Fruit fly (Drosophila melanogaster) ovary, adult (tissue): ENCODE results near the gene CG32563.
A peak's percentile ranks its signal among the peaks of the same experiment; 100 is the strongest.

Source experiments
- CG17801 ChIP-seq: fragments of 200-800 bp; optimal IDR thresholded peaks from 2 replicates; lab custom pipeline; 2019; ENCODE audit warnings: missing biosample characterization, mild to moderate bottlenecking, missing genetic modification characterization, moderate library complexity; ENCODE audit not compliant: partially characterized antibody

Gene CG32563

DNA sequence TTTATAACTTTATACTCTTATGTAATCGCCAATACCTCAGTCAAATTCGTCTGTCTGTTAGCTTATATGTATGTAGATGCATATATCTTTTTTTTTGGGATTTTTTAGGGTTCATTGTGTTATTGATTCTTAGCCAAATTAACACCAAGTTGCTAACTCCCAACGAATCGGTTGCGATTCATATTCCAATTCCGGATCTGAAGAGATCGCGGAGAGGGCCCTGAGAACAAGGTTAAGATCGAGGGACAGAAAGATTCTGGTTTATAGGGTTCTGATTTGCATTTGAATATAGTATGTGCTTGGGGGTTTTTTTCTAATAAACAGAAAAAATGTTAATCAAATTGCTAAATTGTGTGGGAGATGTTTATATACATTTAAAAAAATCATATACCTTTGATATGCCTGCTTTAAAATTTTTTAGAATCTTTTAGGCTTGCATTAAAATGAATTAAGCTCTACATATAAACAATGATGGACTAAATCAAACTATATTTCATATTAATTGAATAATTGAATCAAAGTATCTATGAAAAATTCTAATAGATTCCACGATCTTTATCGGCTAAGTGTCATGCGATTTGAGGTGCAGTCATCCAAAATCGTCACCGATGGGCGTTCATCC is at the start of gene CG32563:
Gene CG32563, plus strand, starts transcription at position 572 of the 622 bp plus-strand sequence.
- no peak for TF ChIP-seq CG17801 (GFP tag; lab: Kevin White, UChicago)

DNA sequence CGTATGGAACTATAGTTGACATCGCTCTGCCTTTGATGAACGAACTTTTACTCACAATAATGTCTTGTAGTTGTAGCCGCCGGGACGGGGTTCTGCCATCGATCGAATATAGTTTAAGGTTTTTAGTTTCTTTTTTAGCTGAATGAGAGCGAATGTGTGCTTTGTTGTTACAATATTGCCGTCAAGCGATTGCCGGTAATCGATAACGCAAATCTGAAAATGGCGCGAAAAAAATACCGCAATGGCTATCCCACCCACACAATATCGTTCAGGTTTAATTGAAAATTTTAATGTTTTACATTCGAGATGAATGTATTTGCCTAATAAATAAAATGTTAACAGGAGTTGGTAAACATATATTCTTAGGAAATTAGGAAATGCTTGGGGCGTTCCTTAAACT is 49.1 kb upstream of the CG32563 start, which contains the start of gene xmas:
Gene xmas, minus strand, starts transcription at position 191 of the 400 bp plus-strand sequence.
- TF ChIP-seq CG17801 (GFP tag; lab: Kevin White, UChicago) = no peak

DNA sequence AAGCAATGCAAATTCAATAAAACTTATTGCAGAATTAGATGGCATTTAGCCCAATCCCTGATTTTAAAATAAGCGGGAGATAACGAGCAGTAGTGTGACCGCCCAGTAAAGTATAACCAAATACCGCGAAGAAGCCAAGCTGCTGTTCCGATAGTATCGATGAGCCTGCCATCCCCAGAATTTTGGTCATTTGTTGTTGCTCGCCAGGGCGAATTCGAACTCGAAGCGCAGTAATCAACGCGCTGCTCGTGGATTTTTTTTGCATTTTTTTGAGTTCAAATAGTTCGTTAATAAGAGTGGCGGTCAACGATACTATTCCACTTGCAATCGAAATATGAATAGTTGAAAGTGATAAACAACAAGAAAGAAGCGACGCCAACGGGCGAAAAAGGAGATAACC is 48.4 kb upstream of the CG32563 start, which contains the start of gene baz:
Gene baz, plus strand, starts transcription at position 188 of the 400 bp plus-strand sequence.
- no peak for TF ChIP-seq CG17801 (GFP tag; lab: Kevin White, UChicago)

DNA sequence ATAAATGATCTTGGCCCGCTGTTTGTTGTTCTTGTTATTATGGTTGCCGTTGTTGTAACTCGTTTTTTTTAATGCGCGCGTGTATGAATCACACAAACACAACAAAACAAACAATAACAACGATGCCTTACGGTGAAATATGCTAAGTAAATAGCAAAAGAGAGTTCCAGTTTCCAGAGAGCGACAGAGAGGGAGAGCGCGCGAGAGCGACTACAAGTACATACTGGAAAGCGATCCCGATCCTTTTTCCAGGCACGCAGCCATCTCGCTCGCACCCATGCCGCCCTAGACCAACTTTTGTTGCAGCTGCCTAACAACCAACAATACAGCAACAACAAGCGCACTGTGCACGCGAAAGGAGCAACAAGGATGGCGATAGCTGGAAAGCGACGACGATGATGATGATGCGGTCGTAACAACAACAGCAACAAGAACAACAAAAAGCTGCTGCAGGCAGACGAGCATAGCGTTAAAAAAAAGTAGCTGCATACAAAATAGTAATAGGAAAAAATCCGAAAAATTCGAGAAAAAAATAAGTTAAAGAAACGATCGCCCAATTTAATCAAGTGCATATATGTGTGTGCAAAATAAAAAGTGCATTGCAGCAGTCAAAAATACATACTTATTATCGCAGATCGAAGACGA is 47.7 kb upstream of the CG32563 start:
- TF ChIP-seq CG17801 (GFP tag; lab: Kevin White, UChicago) = no peak

DNA sequence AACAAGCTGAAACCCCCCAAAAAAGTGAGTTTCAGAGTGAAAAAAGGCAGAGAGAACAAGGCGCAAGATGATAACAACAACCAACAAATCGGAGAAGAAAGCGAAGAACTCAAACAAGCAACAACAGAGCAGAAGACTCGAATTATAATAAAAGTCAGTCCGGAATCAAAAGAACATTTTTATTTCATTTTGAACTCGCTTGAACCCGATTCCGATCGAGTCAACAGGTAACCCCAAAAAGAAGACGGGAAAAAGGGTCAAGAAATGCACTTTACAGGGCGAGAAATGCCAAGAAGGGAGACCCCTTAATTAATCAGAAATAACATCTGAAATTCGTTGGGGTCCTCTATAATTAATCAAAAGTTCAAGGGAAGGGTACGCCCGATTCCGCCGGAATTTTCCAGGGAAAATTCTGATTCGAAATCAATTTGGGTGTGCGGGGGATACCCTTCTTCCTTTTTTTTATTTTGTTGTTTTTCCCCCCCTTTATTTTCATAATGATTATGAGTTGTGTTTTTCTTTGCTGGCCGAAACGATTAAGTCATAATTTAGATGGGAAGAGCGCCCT is 45.7 kb upstream of the CG32563 start:
- TF ChIP-seq CG17801 (GFP tag; lab: Kevin White, UChicago) = no peak

DNA sequence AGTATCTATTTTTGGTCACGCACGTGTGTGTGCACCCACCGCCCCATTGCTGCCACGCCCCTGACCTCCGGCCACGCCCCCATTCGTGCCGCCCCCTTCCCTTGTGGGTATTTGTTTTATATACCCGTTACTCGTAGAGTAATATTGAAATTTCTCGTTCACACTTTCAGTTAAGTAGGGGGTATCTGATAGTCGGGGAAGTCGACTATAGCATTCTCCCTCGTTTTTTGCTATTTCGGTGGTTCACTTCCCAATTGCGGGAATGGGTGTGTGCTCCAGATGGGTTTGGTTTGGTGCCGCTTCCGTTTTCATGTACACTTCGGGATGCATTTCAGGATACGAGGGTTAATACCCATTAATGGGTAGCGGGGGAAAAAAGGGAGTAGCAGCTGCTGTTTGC is 40.9 kb upstream of the CG32563 start:
- TF ChIP-seq CG17801 (GFP tag; lab: Kevin White, UChicago) = no peak

DNA sequence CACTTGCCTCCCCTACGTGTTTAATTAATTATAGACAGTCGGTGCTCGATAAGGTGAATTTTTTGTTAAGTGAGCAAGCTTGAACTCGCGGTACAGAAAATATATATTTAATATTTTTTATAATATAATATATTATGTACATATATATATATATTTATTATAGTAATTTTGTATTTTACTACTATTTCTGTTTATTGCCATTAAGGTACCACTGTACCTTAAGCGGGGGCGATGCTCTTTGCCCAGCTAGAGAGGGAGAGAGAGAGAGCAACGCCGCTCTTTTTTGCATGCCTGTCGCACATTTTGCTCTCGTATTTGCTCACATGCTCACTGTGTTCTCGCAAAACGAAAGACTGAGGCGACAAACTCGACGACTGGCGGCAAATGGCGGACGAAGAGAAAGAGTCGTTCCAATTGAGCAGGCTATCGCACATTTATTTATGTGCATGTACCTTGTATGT is 37.7 kb upstream of the CG32563 start:
- TF ChIP-seq CG17801 (GFP tag; lab: Kevin White, UChicago) = peak; percentile 10

DNA sequence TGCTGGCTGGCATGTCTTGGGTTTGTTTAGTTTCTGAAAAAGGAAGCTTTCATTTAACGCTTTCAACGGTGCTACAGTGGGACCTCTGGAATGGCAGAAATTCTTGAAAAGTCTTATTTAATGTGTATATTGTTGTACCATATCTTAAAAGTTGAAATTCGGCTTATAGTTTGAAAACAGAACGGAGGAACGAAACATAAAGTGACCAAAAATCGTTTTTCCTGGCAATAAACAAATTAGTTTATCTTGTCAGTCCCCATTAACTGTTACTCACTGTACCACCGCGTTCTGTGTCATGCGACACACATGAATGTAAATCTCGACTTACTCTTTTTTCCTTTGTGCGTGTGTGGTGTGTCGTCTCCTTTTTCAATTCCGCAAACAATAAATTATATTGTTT is 36.1 kb upstream of the CG32563 start:
- no peak for TF ChIP-seq CG17801 (GFP tag; lab: Kevin White, UChicago)

DNA sequence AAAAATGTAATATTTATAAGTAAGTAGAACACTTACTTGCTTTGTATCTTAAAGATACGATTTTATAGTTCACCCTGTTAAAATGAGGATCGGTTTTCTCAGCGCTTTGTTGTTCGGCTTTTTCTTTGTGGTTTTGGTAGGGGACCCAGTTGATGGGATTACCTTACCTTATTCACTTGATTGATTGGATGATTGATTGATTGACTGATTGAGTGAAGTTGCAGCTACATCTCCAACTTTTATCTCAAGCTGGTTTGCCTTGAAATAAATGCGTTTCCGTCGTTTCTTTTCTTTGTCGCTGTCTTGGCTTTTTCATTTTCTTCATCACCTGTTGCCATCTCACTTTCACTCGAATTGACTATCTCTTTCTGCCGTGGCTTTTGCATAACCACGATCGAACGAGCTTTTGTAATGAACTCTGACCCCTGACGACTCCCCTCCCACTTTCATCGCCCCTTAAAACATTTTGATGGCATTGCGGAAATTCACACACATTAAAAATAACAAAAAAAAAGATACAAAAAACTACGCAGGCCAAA is 35.4 kb upstream of the CG32563 start:
- TF ChIP-seq CG17801 (GFP tag; lab: Kevin White, UChicago) = no peak

DNA sequence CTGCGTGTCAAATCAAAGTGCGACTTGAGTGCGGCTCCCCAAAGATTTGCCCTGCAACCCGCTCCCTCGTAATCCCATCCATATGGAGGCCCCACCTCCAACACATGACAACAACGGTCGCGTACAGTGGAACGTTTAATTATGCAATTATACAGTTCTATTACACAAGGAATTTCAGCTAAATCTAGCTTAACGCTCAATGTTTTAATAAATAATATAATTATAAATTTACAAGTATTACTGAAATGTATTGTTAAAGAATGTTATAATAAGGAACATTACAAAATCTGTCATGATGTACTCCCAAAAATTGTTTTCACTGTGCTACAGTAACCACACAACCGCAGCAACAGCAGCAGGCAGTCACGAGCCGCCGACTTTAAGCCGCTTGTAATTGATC is 34.1 kb upstream of the CG32563 start:
- TF ChIP-seq CG17801 (GFP tag; lab: Kevin White, UChicago) = no peak

DNA sequence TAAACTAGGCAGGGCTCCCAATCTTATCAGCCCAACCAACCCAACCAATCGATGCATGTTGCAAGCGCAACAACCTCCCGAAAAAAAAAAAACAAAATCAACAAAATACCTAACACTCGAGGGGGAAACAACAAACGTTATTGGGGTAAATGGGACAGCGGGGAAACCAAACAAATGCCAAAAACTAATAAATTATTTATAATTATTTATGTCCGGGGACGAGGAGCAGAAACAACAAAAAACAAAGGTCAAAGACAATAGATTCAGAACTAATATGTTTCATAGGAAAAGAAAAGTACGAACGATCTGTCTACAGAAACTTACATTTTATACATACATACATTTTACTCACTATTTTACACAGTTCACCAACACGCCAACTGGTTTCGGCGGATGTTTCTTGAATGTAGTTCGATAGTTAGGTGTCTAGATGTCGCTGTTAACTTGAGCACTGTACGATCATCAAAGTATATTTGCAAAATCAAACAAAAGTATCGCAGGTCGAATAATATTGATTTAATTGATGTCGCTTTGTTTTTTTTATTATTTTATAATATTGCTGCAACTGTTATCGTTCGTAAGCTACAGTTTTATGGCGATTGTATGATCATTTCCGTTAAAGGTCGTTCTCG is 32.6 kb upstream of the CG32563 start:
- TF ChIP-seq CG17801 (GFP tag; lab: Kevin White, UChicago) = no peak

DNA sequence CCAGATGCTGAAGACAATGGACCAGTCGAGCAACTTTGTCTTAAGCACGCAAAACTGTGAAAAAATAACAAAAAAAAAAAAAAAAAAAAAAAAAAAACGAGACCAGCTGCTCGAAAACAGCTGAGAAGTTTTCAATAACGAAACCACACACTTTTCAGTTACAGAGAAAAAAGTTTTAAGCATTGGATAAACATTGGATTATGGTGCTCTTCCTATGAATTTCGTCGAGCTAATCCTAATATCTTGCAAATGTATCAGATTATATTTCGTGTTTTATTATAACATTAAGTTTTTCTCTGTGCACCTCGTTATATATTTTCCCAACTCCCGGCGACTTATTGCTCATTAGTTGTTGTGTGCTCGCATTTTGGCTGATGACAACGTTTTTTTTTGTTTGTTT is 31.7 kb upstream of the CG32563 start:
- TF ChIP-seq CG17801 (GFP tag; lab: Kevin White, UChicago) = no peak

DNA sequence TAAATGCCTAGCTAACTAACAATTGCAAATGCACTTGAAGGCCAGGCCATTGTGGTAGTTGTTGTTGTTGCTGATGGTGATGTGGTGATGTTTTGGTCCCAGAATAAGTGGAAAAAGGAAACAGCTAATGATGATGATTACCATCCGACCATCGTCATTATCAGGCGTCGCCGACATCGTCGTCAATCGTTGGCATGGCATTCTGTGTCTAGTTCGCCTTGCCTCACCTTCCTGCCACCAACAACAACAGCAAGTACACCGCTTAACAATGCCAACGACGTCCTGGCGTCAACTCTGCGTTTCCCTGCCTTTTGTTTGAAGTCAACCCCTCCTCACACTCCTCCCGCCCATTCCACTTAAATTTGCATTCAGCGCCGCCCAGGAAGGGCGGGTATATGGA is 30.6 kb upstream of the CG32563 start:
- no peak for TF ChIP-seq CG17801 (GFP tag; lab: Kevin White, UChicago)

DNA sequence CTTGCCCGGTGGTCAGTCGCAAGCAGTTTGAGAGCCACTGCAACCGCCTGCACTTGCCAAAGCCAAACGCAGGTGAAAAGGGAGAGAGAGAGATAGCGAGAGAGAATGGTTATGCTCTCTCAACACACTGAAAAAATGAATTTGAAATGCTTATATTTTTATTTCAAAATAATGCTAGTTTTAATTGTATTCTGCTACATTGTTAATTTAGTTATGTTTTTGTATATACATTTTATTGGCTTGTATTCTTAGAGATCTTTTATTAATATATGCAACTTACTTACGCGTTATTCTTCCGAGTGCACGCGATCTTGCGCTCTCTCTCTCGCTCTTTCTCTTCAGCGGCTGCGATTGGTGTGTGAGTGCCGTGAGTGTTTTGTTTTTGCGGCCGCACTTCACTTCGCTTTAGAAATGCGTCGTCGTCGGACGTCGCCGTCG is 29.7 kb upstream of the CG32563 start:
- TF ChIP-seq CG17801 (GFP tag; lab: Kevin White, UChicago) = peak; percentile 99

DNA sequence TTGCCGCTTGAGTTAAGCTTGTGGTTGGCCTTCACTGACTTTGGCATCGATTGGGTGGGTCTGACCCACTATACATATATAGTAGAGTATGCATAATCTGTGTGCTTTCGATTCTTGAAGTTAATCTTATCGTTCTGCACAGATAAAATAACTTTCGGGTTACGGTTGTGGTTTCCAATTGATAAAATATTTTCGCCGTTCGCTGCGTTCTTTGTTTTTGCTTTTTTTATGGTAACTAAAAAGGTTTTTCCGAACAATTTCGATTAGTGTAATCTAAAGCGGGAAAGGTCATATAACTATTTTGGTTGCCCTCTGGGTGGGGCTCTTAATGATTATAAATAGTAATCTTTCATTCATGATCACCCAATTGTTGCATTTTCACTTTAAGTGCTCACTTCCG is 27.7 kb upstream of the CG32563 start:
- no peak for TF ChIP-seq CG17801 (GFP tag; lab: Kevin White, UChicago)
